Fruit fly (Drosophila melanogaster) whole organism, adult: ENCODE measurements around the gene DEF8.

Experiments used
- CG11617 ChIP-seq: fragments of 200-800 bp; sonication (Bioruptor generic); optimal IDR thresholded peaks from 2 replicates; lab custom pipeline; 2017; ENCODE audit warnings: mild to moderate bottlenecking, missing biosample characterization, missing genetic modification reagents, missing genetic modification characterization
- CG12768 ChIP-seq: fragments of 200-800 bp; sonication (Bioruptor generic); optimal IDR thresholded peaks from 2 replicates; lab custom pipeline; 2017; ENCODE audit warnings: missing biosample characterization, missing genetic modification characterization, mild to moderate bottlenecking, moderate library complexity, missing genetic modification reagents
- CG14711 ChIP-seq: fragments of 200-800 bp; sonication (Bioruptor generic); optimal IDR thresholded peaks from 2 replicates; lab custom pipeline; 2018; ENCODE audit warnings: missing biosample characterization, mild to moderate bottlenecking, missing genetic modification characterization, moderate library complexity
- CG1620 ChIP-seq: fragments of 200-800 bp; sonication (Bioruptor generic); optimal IDR thresholded peaks from 2 replicates; lab custom pipeline; 2016; ENCODE audit warnings: missing biosample characterization, missing genetic modification characterization
- CG33017 ChIP-seq: fragments of 200-800 bp; sonication (Bioruptor generic); optimal IDR thresholded peaks from 2 replicates; lab custom pipeline; 2018; ENCODE audit warnings: missing biosample characterization, mild to moderate bottlenecking, missing genetic modification characterization, moderate library complexity
- CG5204 ChIP-seq: fragments of 200-800 bp; sonication (Bioruptor generic); optimal IDR thresholded peaks from 2 replicates; lab custom pipeline; 2016; ENCODE audit warnings: missing biosample characterization, missing genetic modification characterization
- CG7045 ChIP-seq: fragments of 200-800 bp; sonication (Bioruptor generic); optimal IDR thresholded peaks from 2 replicates; lab custom pipeline; 2017; ENCODE audit warnings: missing biosample characterization, mild to moderate bottlenecking, missing genetic modification characterization
- CG7101 ChIP-seq: fragments of 200-800 bp; sonication (Bioruptor generic); optimal IDR thresholded peaks from 2 replicates; lab custom pipeline; 2018; ENCODE audit warnings: missing biosample characterization, mild to moderate bottlenecking, missing genetic modification characterization, moderate library complexity
- Clk ChIP-seq: fragments of 200-800 bp; sonication (Bioruptor generic); optimal IDR thresholded peaks from 2 replicates; lab custom pipeline; 2017; ENCODE audit warnings: missing biosample characterization, missing genetic modification characterization
- Crg-1 ChIP-seq: fragments of 200-800 bp; sonication (Bioruptor generic); optimal IDR thresholded peaks from 2 replicates; lab custom pipeline; 2016; ENCODE audit warnings: missing biosample characterization, missing genetic modification characterization
- Hr96 ChIP-seq: fragments of 200-800 bp; sonication (Bioruptor generic); optimal IDR thresholded peaks from 2 replicates; lab custom pipeline; 2016; ENCODE audit warnings: missing biosample characterization, missing genetic modification characterization
- Mnt ChIP-seq: fragments of 200-800 bp; sonication (Bioruptor generic); optimal IDR thresholded peaks from 2 replicates; lab custom pipeline; 2016; ENCODE audit warnings: missing biosample characterization, mild to moderate bottlenecking, missing genetic modification characterization
- bab1 ChIP-seq: fragments of 200-800 bp; sonication (Bioruptor generic); optimal IDR thresholded peaks from 3 replicates; lab custom pipeline; 2019; ENCODE audit warnings: missing biosample characterization, mild to moderate bottlenecking, missing genetic modification characterization, moderate library complexity
- cic ChIP-seq: fragments of 200-800 bp; sonication (Bioruptor generic); optimal IDR thresholded peaks from 2 replicates; lab custom pipeline; 2017; ENCODE audit warnings: missing biosample characterization, mild to moderate bottlenecking, missing genetic modification characterization, moderate library complexity
- cnc ChIP-seq, 2 experiments: fragments of >200 bp; optimal IDR thresholded peaks; 2 replicates each; lab custom pipeline; 2017
- kay ChIP-seq: fragments of 200-800 bp; sonication (Bioruptor generic); peaks from one replicate; lab custom pipeline; 2016; ENCODE audit warnings: missing biosample characterization, missing genetic modification characterization, borderline replicate concordance
- ovo ChIP-seq: fragments of 200-800 bp; sonication (Bioruptor generic); optimal IDR thresholded peaks from 2 replicates; lab custom pipeline; 2016; ENCODE audit warnings: missing biosample characterization, missing genetic modification characterization
- pad ChIP-seq: fragments of 200-800 bp; sonication (Bioruptor generic); optimal IDR thresholded peaks from 3 replicates; lab custom pipeline; 2017; ENCODE audit warnings: missing biosample characterization, missing genetic modification characterization, mild to moderate bottlenecking, moderate library complexity, missing genetic modification reagents
- tj ChIP-seq: fragments of 200-800 bp; sonication (Bioruptor generic); optimal IDR thresholded peaks from 3 replicates; lab custom pipeline; 2017; ENCODE audit warnings: missing biosample characterization, mild to moderate bottlenecking, missing genetic modification characterization, moderate library complexity
- toe ChIP-seq: fragments of 200-800 bp; sonication (Bioruptor generic); optimal IDR thresholded peaks from 2 replicates; lab custom pipeline; 2016; ENCODE audit warnings: missing biosample characterization, missing genetic modification characterization

DEF8 gene

DNA sequence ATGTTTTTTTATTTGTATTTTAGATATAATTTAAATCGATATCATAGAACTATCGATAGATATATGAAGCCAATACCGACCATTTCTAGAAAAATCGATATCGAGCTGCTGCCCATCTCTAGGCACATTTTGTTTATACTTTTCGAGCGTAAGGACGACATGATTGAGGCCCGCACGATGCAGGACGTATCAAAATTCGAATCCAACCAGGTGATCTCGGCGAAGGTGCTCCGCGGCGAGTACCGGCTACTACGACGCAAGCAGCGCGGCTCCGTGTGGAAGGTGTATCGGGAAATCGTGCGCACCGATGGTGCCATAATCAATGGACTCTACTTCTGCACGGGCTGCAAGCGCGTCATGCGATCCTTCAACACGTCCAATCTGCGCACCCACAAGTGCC, 13.8 kb upstream of the DEF8 start, which contains the start of gene ssp:
Gene ssp, plus strand, starts transcription at position 102 of the 400 bp plus-strand sequence.
- TF ChIP-seq Mnt (peak; percentile 1), toe (GFP tag; lab: Kevin White, UChicago) (no peak)

DNA sequence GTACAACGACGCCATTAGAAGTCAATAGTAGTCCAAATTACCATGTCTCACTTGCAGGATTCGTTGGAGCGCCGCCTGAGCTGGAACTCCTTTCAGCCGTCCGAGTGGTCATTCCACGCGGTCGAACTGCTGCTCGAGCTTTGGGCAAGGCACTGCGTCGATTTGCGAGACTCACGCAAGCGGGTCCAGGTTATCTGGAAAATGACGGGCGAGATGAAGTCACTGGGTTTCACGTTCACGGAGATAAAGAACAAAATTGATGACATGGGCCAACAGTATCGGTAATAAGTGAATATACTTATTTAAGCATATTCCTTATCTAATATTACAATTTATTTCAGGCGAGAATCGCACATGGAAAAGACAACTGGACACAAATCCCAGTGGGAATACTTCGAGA, 13.3 kb upstream of the DEF8 start:
- TF ChIP-seq bab1 (GFP tag; lab: Kevin White, UChicago): no peak
- TF ChIP-seq CG33017 (tag; lab: Kevin White, UChicago): no peak
- TF ChIP-seq cic (GFP tag; lab: Kevin White, UChicago): no peak
- no peak for TF ChIP-seq kay
- no peak for TF ChIP-seq ovo (GFP tag; lab: Kevin White, UChicago)
- no peak for TF ChIP-seq CG7101 (tag; lab: Kevin White, UChicago)
- no peak for TF ChIP-seq CG7045
- TF ChIP-seq cnc (optimal IDR thresholded peaks at IDR 0.05; lab: Kevin White, UChicago): no peak
- no peak for TF ChIP-seq CG11617 (GFP tag; lab: Kevin White, UChicago)
- no peak for TF ChIP-seq tj (GFP tag; lab: Kevin White, UChicago)
- no peak for TF ChIP-seq Crg-1 (GFP tag; lab: Kevin White, UChicago)

DNA sequence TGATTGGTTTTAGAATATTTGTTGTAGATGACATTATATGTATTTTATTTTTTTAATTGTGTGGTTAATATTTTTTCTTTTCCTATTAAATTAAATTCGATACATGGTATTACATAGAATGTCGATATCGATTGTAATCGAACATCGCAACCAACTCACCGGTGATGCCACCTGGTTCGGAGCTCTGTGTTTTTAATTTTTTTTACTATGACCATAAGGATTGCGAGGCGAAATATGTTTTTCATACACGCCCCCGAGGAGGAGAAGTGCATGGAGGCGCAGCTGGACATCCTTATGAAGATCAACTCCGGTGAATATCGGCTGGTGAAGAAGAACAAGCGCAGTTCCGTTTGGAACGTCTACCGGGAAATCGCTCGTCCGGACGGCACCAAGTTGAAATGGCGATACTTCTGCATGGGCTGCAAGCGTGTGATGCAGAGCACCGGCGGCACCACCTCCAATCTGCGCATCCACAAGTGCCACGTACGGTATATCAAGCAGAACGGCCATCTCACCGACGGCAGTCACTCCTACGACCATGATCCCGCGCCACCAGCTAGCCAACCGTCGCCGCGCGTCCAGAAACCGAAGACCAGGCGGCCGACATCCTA, 12.0 kb upstream of the DEF8 start, which contains the start of gene CG11560:
Gene CG11560, plus strand, starts transcription at position 145 of the 611 bp plus-strand sequence.
- no peak for TF ChIP-seq toe (GFP tag; lab: Kevin White, UChicago)
- TF ChIP-seq CG1620 (GFP tag; lab: Kevin White, UChicago): no peak
- peak; percentile 25 for TF ChIP-seq bab1 (GFP tag; lab: Kevin White, UChicago)
- TF ChIP-seq CG14711: peak; percentile 3
- TF ChIP-seq cic (GFP tag; lab: Kevin White, UChicago): no peak

DNA sequence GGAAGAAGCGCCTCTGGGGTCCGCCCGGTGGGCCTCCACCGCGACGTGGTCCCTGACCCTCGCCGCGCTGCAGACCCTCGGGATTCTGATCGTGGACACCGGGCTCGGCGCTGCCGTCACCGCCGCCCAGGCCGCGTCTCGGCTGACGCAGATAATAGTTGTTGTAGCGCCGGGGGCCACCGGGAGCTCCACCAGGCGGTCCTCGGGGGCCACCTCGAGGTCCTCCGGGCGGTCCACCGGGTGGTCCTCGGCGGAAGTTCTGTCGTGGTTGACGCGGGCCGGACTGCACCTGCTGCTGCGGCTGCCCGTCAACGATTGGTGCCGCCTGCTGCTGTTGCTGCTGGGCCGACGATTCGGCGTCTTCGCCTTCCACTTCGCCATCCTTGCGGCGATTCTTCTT, 9.1 kb upstream of the DEF8 start:
- no peak for TF ChIP-seq Mnt
- TF ChIP-seq kay: no peak
- TF ChIP-seq CG11617 (GFP tag; lab: Kevin White, UChicago): no peak
- no peak for TF ChIP-seq cnc (optimal IDR thresholded peaks at IDR 0.05; lab: Kevin White, UChicago)
- no peak for TF ChIP-seq bab1 (GFP tag; lab: Kevin White, UChicago)
- TF ChIP-seq cic (GFP tag; lab: Kevin White, UChicago): no peak
- no peak for TF ChIP-seq tj (GFP tag; lab: Kevin White, UChicago)
- TF ChIP-seq CG7101 (tag; lab: Kevin White, UChicago): no peak
- no peak for TF ChIP-seq ovo (GFP tag; lab: Kevin White, UChicago)
- no peak for TF ChIP-seq Hr96
- TF ChIP-seq CG12768 (GFP tag; lab: Kevin White, UChicago): no peak
- TF ChIP-seq CG33017 (tag; lab: Kevin White, UChicago): no peak
- TF ChIP-seq CG5204 (GFP tag; lab: Kevin White, UChicago): no peak
- TF ChIP-seq toe (GFP tag; lab: Kevin White, UChicago): no peak
- TF ChIP-seq Clk (GFP tag; lab: Kevin White, UChicago): no peak
- no peak for TF ChIP-seq CG1620 (GFP tag; lab: Kevin White, UChicago)
- TF ChIP-seq pad (GFP tag; lab: Kevin White, UChicago): no peak

DNA sequence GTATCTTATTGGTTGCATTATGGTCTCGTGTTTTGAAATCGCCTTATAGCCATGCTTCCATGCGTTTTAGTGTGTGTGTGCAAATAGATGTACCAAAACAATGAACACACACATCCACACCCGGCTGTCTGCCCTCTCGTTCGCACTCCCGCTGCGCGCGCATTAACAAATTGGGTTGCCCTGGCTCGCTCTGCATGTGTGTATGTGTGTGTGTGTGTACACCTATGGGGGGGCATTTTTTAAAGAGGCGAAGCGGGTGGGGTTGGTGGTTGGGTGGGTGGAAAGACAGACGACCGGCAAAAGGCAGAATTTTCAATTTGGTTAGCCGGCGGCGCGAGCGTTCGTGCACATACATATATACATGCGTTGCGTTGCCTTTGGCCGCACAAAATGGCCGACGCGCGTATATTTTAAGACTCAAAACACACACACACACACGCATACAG, 7.8 kb upstream of the DEF8 start:
- TF ChIP-seq kay (no peak), cic (GFP tag; lab: Kevin White, UChicago) (peak; percentile 87), Crg-1 (GFP tag; lab: Kevin White, UChicago) (no peak), CG7101 (tag; lab: Kevin White, UChicago) (peak; percentile 50), Hr96 (no peak), CG33017 (tag; lab: Kevin White, UChicago) (peak; percentile 18), CG14711 (peak; percentile 64), CG11617 (GFP tag; lab: Kevin White, UChicago) (no peak), Clk (GFP tag; lab: Kevin White, UChicago) (no peak), ovo (GFP tag; lab: Kevin White, UChicago) (no peak), CG7045 (peak; percentile 20), Mnt (peak; percentile 94), toe (GFP tag; lab: Kevin White, UChicago) (no peak), CG1620 (GFP tag; lab: Kevin White, UChicago) (no peak), bab1 (GFP tag; lab: Kevin White, UChicago) (peak; percentile 31), pad (GFP tag; lab: Kevin White, UChicago) (peak; percentile 54), CG12768 (GFP tag; lab: Kevin White, UChicago) (peak; percentile 87), tj (GFP tag; lab: Kevin White, UChicago) (peak; percentile 62), cnc (optimal IDR thresholded peaks at IDR 0.05; lab: Kevin White, UChicago) (no peak), CG5204 (GFP tag; lab: Kevin White, UChicago) (no peak)

DNA sequence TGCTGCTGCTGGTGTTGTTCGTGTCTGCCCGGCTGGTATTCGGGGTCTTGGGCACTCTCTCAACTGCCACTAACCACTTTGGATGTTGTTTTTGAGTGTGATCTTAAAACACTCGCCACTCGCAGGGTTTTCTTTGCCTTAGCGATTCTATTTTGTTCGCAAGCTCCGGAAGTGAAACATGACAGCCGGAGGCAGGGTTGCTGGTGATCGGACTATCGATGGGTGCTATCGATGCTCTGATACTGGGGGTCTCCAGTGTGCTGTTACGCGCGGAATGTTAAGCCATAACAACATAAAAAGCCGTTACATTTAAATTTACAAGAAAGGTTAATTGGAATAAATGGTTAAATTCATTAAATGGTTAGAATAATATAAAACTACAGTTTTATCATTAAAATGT, 7.0 kb upstream of the DEF8 start, which contains the start of gene yps:
Gene yps, minus strand, starts transcription at position 176 of the 400 bp plus-strand sequence.
- TF ChIP-seq CG1620 (GFP tag; lab: Kevin White, UChicago): peak; percentile 95
- no peak for TF ChIP-seq toe (GFP tag; lab: Kevin White, UChicago)
- peak; percentile 93 for TF ChIP-seq ovo (GFP tag; lab: Kevin White, UChicago)
- peak; percentile 85 for TF ChIP-seq CG14711
- peak; percentile 96 for TF ChIP-seq Crg-1 (GFP tag; lab: Kevin White, UChicago)
- TF ChIP-seq cic (GFP tag; lab: Kevin White, UChicago): peak; percentile 82
- TF ChIP-seq kay: no peak
- TF ChIP-seq cnc (optimal IDR thresholded peaks at IDR 0.05; lab: Kevin White, UChicago): no peak
- TF ChIP-seq CG7045: peak; percentile 96
- TF ChIP-seq Clk (GFP tag; lab: Kevin White, UChicago): peak; percentile 80
- peak; percentile 97 for TF ChIP-seq CG7101 (tag; lab: Kevin White, UChicago)
- TF ChIP-seq CG5204 (GFP tag; lab: Kevin White, UChicago): no peak
- TF ChIP-seq pad (GFP tag; lab: Kevin White, UChicago): peak; percentile 88
- peak; percentile 76 for TF ChIP-seq tj (GFP tag; lab: Kevin White, UChicago)
- peak; percentile 96 for TF ChIP-seq CG11617 (GFP tag; lab: Kevin White, UChicago)
- peak; percentile 93 for TF ChIP-seq Hr96
- TF ChIP-seq CG33017 (tag; lab: Kevin White, UChicago): peak; percentile 88
- peak; percentile 96 for TF ChIP-seq Mnt
- TF ChIP-seq CG12768 (GFP tag; lab: Kevin White, UChicago): peak; percentile 93
- peak; percentile 96 for TF ChIP-seq bab1 (GFP tag; lab: Kevin White, UChicago)
